Worm (Caenorhabditis elegans) whole organism, L4 larva: ENCODE data around the gene tdc-1.
A peak's percentile ranks its signal among the peaks of the same experiment; 100 is the strongest.

Source experiments
- D1046.2 ChIP-seq: fragments of 200-800 bp; sonication (Bioruptor generic); IDR thresholded peaks from 2 replicates; pipeline ENCODE4 v1.3.6; 2022; ENCODE audit warnings: missing genetic modification characterization, missing compliant biosample characterization
- F10B5.3 ChIP-seq: sonication (generic microtip); optimal IDR thresholded peaks from 2 replicates; lab custom pipeline; 2016; ENCODE audit warnings: mild to moderate bottlenecking, missing genetic modification characterization, missing compliant biosample characterization
- F37D6.2 ChIP-seq: sonication (generic microtip); optimal IDR thresholded peaks from 2 replicates; lab custom pipeline; 2016; ENCODE audit warnings: mild to moderate bottlenecking, missing genetic modification characterization, missing compliant biosample characterization
- R02D3.7 ChIP-seq: fragments of 150-350 bp; sonication (generic microtip); optimal IDR thresholded peaks from 3 replicates; lab custom pipeline; 2014; ENCODE audit warnings: missing biosample characterization, missing genetic modification characterization
- T20F7.1 ChIP-seq: fragments of 200-800 bp; sonication (Bioruptor generic); optimal IDR thresholded peaks from 2 replicates; lab custom pipeline; 2018; ENCODE audit warnings: mild to moderate bottlenecking, missing genetic modification characterization, missing compliant biosample characterization
- Y5F2A.4 ChIP-seq: fragments of 200-800 bp; sonication (Bioruptor generic); optimal IDR thresholded peaks from 2 replicates; lab custom pipeline; 2018; ENCODE audit warnings: mild to moderate bottlenecking, missing genetic modification characterization, missing compliant biosample characterization
- ZK546.5 ChIP-seq, 2 experiments: sonication (generic microtip); optimal IDR thresholded peaks; 2 replicates each; lab custom pipeline; 2017; ENCODE audit warnings: missing biosample characterization in 2 of 2, missing genetic modification characterization in 2 of 2
- aha-1 ChIP-seq: fragments of 150-350 bp; peaks from one replicate; lab custom pipeline; 2014; ENCODE audit warnings: missing biosample characterization, missing genetic modification characterization
- aly-2 ChIP-seq: sonication (generic microtip); optimal IDR thresholded peaks from 2 replicates; lab custom pipeline; 2018; ENCODE audit warnings: missing biosample characterization, missing genetic modification characterization
- ama-1 ChIP-seq: fragments of 150-350 bp; optimal IDR thresholded peaks from 2 replicates; lab custom pipeline; 2014; ENCODE audit warnings: inconsistent platforms, mixed read lengths
- arid-1 ChIP-seq: fragments of 200-800 bp; sonication (Bioruptor generic); conservative IDR thresholded peaks from 2 replicates; pipeline ENCODE4 v1.3.6; 2022; ENCODE audit warnings: missing genetic modification reagents, missing genetic modification characterization, missing compliant biosample characterization
- attf-4 ChIP-seq: sonication (generic microtip); optimal IDR thresholded peaks from 3 replicates; lab custom pipeline; 2017; ENCODE audit warnings: missing biosample characterization, missing genetic modification characterization
- ceh-28 ChIP-seq: fragments of 150-350 bp; optimal IDR thresholded peaks from 2 replicates; lab custom pipeline; 2014; ENCODE audit warnings: missing biosample characterization, missing genetic modification reagents, missing genetic modification characterization
- ceh-44 ChIP-seq: fragments of 200-800 bp; sonication (Bioruptor generic); IDR thresholded peaks from 2 replicates; pipeline ENCODE4 v1.3.6; 2022; ENCODE audit warnings: missing genetic modification reagents, missing genetic modification characterization, missing compliant biosample characterization
- cey-2 ChIP-seq: sonication (generic microtip); optimal IDR thresholded peaks from 3 replicates; lab custom pipeline; 2017; ENCODE audit warnings: missing genetic modification characterization, mild to moderate bottlenecking, missing compliant biosample characterization, antibody characterized with exemption, borderline replicate concordance; ENCODE audit not compliant: insufficient read depth
- daf-16 ChIP-seq, 3 experiments: sonication (generic microtip); optimal IDR thresholded peaks; 2 replicates each; lab custom pipeline; 2016 to 2017; ENCODE audit warnings: missing genetic modification characterization in 3 of 3, missing genetic modification reagents in 3 of 3, mild to moderate bottlenecking in 2 of 3, missing compliant biosample characterization in 2 of 3, missing biosample characterization in 1 of 3, moderate library complexity in 1 of 3
- dmd-6 ChIP-seq: fragments of 200-800 bp; sonication (Bioruptor generic); IDR thresholded peaks from 2 replicates; pipeline ENCODE4 v1.3.6; 2022; ENCODE audit warnings: missing genetic modification reagents, missing genetic modification characterization, missing compliant biosample characterization
- duxl-1 ChIP-seq: sonication (generic microtip); optimal IDR thresholded peaks from 2 replicates; lab custom pipeline; 2016; ENCODE audit warnings: mild to moderate bottlenecking, missing genetic modification characterization, moderate library complexity, missing compliant biosample characterization; ENCODE audit not compliant: poor library complexity
- dve-1 ChIP-seq: sonication (generic microtip); optimal IDR thresholded peaks from 2 replicates; lab custom pipeline; 2017; ENCODE audit warnings: antibody characterized with exemption, mild to moderate bottlenecking, missing genetic modification characterization, missing compliant biosample characterization; ENCODE audit not compliant: insufficient read depth
- egl-27 ChIP-seq: sonication (generic microtip); optimal IDR thresholded peaks from 3 replicates; lab custom pipeline; 2017; ENCODE audit warnings: missing biosample characterization, missing genetic modification reagents, missing genetic modification characterization
- hlh-11 ChIP-seq: fragments of 200-800 bp; sonication (Bioruptor generic); optimal IDR thresholded peaks from 2 replicates; lab custom pipeline; 2018; ENCODE audit warnings: mild to moderate bottlenecking, missing genetic modification characterization, missing compliant biosample characterization
- jun-1 ChIP-seq: fragments of 150-350 bp; optimal IDR thresholded peaks from 2 replicates; lab custom pipeline; 2014; ENCODE audit warnings: missing biosample characterization, missing genetic modification reagents, missing genetic modification characterization
- lin-29 ChIP-seq: fragments of 200-800 bp; sonication (Bioruptor generic); IDR thresholded peaks from 2 replicates; pipeline ENCODE4 v1.3.6; 2022; ENCODE audit warnings: missing genetic modification reagents, missing genetic modification characterization, missing compliant biosample characterization
- lin-39 ChIP-seq: fragments of 150-350 bp; optimal IDR thresholded peaks from 2 replicates; lab custom pipeline; 2014; ENCODE audit warnings: missing biosample characterization, missing genetic modification reagents, missing genetic modification characterization
- madf-9 ChIP-seq: fragments of 200-800 bp; sonication (Bioruptor generic); conservative IDR thresholded peaks from 2 replicates; pipeline ENCODE4 v1.3.6; 2022; ENCODE audit warnings: missing genetic modification reagents, missing genetic modification characterization, missing compliant biosample characterization
- mep-1 ChIP-seq: fragments of 150-350 bp; sonication (generic microtip); optimal IDR thresholded peaks from 3 replicates; lab custom pipeline; 2014; ENCODE audit warnings: missing biosample characterization, missing genetic modification characterization
- mes-2 ChIP-seq: sonication (generic microtip); optimal IDR thresholded peaks from 2 replicates; lab custom pipeline; 2016; ENCODE audit warnings: missing genotype, mild to moderate bottlenecking, missing genetic modification characterization, missing compliant biosample characterization; ENCODE audit not compliant: poor library complexity, severe bottlenecking
- mxl-3 ChIP-seq: fragments of 200-800 bp; sonication (Bioruptor generic); optimal IDR thresholded peaks from 2 replicates; lab custom pipeline; 2018; ENCODE audit warnings: mild to moderate bottlenecking, missing genetic modification characterization, missing compliant biosample characterization
- nhr-102 ChIP-seq: sonication (generic microtip); optimal IDR thresholded peaks from 2 replicates; lab custom pipeline; 2016; ENCODE audit warnings: mild to moderate bottlenecking, missing genetic modification characterization, moderate library complexity, missing compliant biosample characterization
- nhr-11 ChIP-seq: fragments of 150-350 bp; optimal IDR thresholded peaks from 2 replicates; lab custom pipeline; 2014; ENCODE audit warnings: missing biosample characterization, missing genetic modification characterization
- nhr-25 ChIP-seq: sonication (generic microtip); optimal IDR thresholded peaks from 2 replicates; lab custom pipeline; 2017; ENCODE audit warnings: missing genetic modification characterization, mild to moderate bottlenecking, missing compliant biosample characterization, antibody characterized with exemption, moderate library complexity, borderline replicate concordance; ENCODE audit not compliant: insufficient read depth
- nhr-28 ChIP-seq: fragments of 150-350 bp; optimal IDR thresholded peaks from 2 replicates; lab custom pipeline; 2014; ENCODE audit warnings: missing biosample characterization, missing genetic modification characterization
- nhr-48 ChIP-seq: sonication (generic microtip); optimal IDR thresholded peaks from 2 replicates; lab custom pipeline; 2016; ENCODE audit warnings: mild to moderate bottlenecking, missing genetic modification characterization, missing compliant biosample characterization
- nhr-6 ChIP-seq: fragments of 150-350 bp; optimal IDR thresholded peaks from 2 replicates; lab custom pipeline; 2014; ENCODE audit warnings: missing biosample characterization, missing genetic modification characterization
- php-3 ChIP-seq: fragments of 200-800 bp; sonication (Bioruptor generic); IDR thresholded peaks from 2 replicates; pipeline ENCODE4 v1.3.6; 2022; ENCODE audit warnings: missing genetic modification reagents, missing genetic modification characterization, missing compliant biosample characterization
- pqm-1 ChIP-seq: sonication (generic microtip); optimal IDR thresholded peaks from 2 replicates; lab custom pipeline; 2017; ENCODE audit warnings: missing biosample characterization, missing genetic modification characterization
- saeg-2 ChIP-seq: fragments of 200-800 bp; sonication (Bioruptor generic); IDR thresholded peaks from 2 replicates; pipeline ENCODE4 v1.3.6; 2022; ENCODE audit warnings: missing genetic modification reagents, missing genetic modification characterization, missing compliant biosample characterization
- tra-1 ChIP-seq: fragments of 200-800 bp; sonication (Bioruptor generic); IDR thresholded peaks from 2 replicates; pipeline ENCODE4 v1.3.6; 2022; ENCODE audit warnings: missing genetic modification reagents, missing genetic modification characterization, missing compliant biosample characterization
- unc-62 ChIP-seq, 3 experiments: fragments of 150-350 bp in 1 of 3; sonication (generic microtip); optimal IDR thresholded peaks in 2 of 3; peaks in 1 of 3; 1 replicate in 1 of 3; 2 replicates in 2 of 3; lab custom pipeline; 2014 to 2017; ENCODE audit warnings: missing biosample characterization in 3 of 3, missing genetic modification characterization in 3 of 3, missing genetic modification reagents in 3 of 3, missing genotype in 1 of 3
- vab-7 ChIP-seq: fragments of 200-800 bp; sonication (Bioruptor generic); IDR thresholded peaks from 2 replicates; pipeline ENCODE4 v1.3.6; 2022; ENCODE audit warnings: missing genetic modification reagents, missing genetic modification characterization, missing compliant biosample characterization
- zag-1 ChIP-seq: fragments of 150-350 bp; optimal IDR thresholded peaks from 2 replicates; lab custom pipeline; 2014; ENCODE audit warnings: missing biosample characterization, missing genetic modification characterization
- zfp-2 ChIP-seq: sonication (generic microtip); optimal IDR thresholded peaks from 2 replicates; lab custom pipeline; 2016; ENCODE audit warnings: mild to moderate bottlenecking, missing genetic modification characterization, missing compliant biosample characterization

Gene tdc-1

ce11 chrII:8230976-8231375, 39.4 kb upstream of the tdc-1 start, which contains the start of gene M110.9:
M110.9 (plus strand) TSS chrII:8231276.
- no peak for TF ChIP-seq madf-9 (GFP tag; lab: Robert Waterston, UW)
- TF ChIP-seq attf-4 (tag; lab: Kevin White, UChicago), result no peak
- no peak for TF ChIP-seq nhr-102 (tag; lab: Kevin White, UChicago)
- no peak for TF ChIP-seq php-3 (GFP tag; lab: Robert Waterston, UW)
- TF ChIP-seq nhr-48, result no peak
- no peak for TF ChIP-seq duxl-1 (tag; lab: Kevin White, UChicago)
- TF ChIP-seq pqm-1 (tag; lab: Kevin White, UChicago), result no peak
- no peak for TF ChIP-seq F37D6.2 (tag; lab: Kevin White, UChicago)
- TF ChIP-seq arid-1, result no peak
- TF ChIP-seq nhr-28 (tag; lab: Kevin White, UChicago), result no peak
- TF ChIP-seq lin-39 (tag; lab: Kevin White, UChicago), result no peak
- TF ChIP-seq saeg-2 (GFP tag; lab: Robert Waterston, UW), result no peak
- TF ChIP-seq Y5F2A.4 (GFP tag; lab: Kevin White, UChicago), result no peak
- no peak for TF ChIP-seq dve-1 (tag; lab: Kevin White, UChicago)

ce11 chrII:8232489-8232888, 37.9 kb upstream of the tdc-1 start, which contains the start of gene M110.7:
M110.7 (plus strand) TSS chrII:8232789.
- TF ChIP-seq ama-1 (lab: Kevin White, UChicago), result no peak
- TF ChIP-seq mes-2, result no peak
- TF ChIP-seq arid-1, result no peak
- no peak for TF ChIP-seq aly-2
- TF ChIP-seq ceh-28 (tag; lab: Kevin White, UChicago), result no peak
- no peak for TF ChIP-seq mep-1

DNA sequence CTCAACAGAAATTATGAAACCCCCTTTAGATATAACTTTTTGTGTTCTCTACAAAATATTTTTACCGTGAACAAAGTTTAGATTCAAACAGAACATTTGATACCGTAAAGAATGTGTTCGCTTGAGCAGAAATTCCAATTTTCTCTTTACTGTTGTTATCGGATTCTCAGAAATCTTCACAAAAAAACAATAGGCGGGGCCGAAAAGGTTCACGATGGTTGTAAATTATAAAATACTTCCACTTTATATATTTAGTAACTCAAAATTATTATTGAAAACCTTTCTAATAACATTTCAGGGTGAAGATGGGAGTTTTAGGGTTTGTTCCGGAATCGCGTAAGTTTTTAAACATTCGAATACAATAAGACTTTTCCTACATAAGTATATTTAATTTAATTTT, 32.2 kb upstream of the tdc-1 start, which contains the start of gene nlp-5:
Gene nlp-5, plus strand, starts transcription at position 301 of the 400 bp plus-strand sequence.
- TF ChIP-seq unc-62 (GFP tag; optimal IDR thresholded peaks at IDR 0.05 in 1 of 2; lab: Kevin White, UChicago) (peak in 1 of 2 experiments; percentile 61), unc-62 (tag; optimal IDR thresholded peaks at IDR 0.05; lab: Kevin White, UChicago) (no peak), nhr-25 (no peak)

DNA sequence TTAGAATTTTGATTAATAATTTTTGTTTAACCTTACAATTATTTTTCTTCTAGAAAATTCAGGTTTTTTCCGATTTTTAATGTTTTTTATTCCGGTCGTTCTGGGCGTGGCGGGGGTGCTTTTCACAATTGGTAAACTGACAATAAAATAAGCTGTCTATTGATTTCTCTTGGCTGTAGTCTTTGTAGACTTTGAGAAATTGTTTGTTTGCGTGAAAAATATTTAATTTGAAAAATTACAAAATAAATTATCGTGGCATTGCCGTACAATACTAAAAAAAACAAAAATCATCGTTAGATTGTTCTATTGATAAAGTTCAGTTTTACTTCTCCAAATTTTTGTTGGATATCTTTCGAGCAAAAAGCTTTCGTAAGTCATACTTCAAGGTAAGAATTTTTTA, 23.9 kb upstream of the tdc-1 start, which contains the start of gene F35C11.3:
Gene F35C11.3, plus strand, starts transcription at position 301 of the 400 bp plus-strand sequence.
- TF ChIP-seq lin-29 (GFP tag; lab: Robert Waterston, UW) (no peak), aha-1 (tag; lab: Kevin White, UChicago) (no peak), madf-9 (GFP tag; lab: Robert Waterston, UW) (no peak), nhr-6 (tag; lab: Kevin White, UChicago) (no peak), ceh-44 (GFP tag; lab: Robert Waterston, UW) (no peak)
- TF ChIP-seq, all 104 proteins: peak for 0

- TF ChIP-seq ZK546.5 (tag; optimal IDR thresholded peaks at IDR 0.05; lab: Kevin White, UChicago), result no peak
- no peak for TF ChIP-seq unc-62 (GFP tag; optimal IDR thresholded peaks at IDR 0.05 in 1 of 2; lab: Kevin White, UChicago)
- TF ChIP-seq unc-62 (tag; optimal IDR thresholded peaks at IDR 0.05; lab: Kevin White, UChicago), result no peak
- TF ChIP-seq dmd-6, result peak; percentile 89
- TF ChIP-seq pqm-1 (tag; lab: Kevin White, UChicago), result peak; percentile 64
- TF ChIP-seq aly-2, result no peak
- no peak for TF ChIP-seq D1046.2 (GFP tag; lab: Robert Waterston, UW)
- peak; percentile 16 for TF ChIP-seq T20F7.1 (GFP tag; lab: Kevin White, UChicago)
- TF ChIP-seq madf-9 (GFP tag; lab: Robert Waterston, UW), result no peak
- no peak for TF ChIP-seq zag-1 (tag; lab: Kevin White, UChicago)
- no peak for TF ChIP-seq F10B5.3 (tag; lab: Kevin White, UChicago)
- TF ChIP-seq nhr-48, result peak; percentile 31
- no peak for TF ChIP-seq jun-1 (tag; lab: Kevin White, UChicago)
- 0 out of 2 replicates have a peak, but pooled peaks have one; percentile 38 for TF ChIP-seq tra-1
- TF ChIP-seq hlh-11 (tag; lab: Kevin White, UChicago), result peak; percentile 80
- TF ChIP-seq daf-16 (GFP tag; optimal IDR thresholded peaks at IDR 0.05; lab: Kevin White, UChicago), result peak in 1 of 2 experiments; percentile 63
- peak; percentile 85 for TF ChIP-seq daf-16 (tag; optimal IDR thresholded peaks at IDR 0.05; lab: Kevin White, UChicago)
- TF ChIP-seq vab-7, result no peak
- no peak for TF ChIP-seq egl-27
- TF ChIP-seq R02D3.7 (tag; lab: Kevin White, UChicago), result no peak
- no peak for TF ChIP-seq cey-2 (tag; lab: Kevin White, UChicago)
- TF ChIP-seq zfp-2 (tag; lab: Kevin White, UChicago), result no peak
- peak; percentile 70 for TF ChIP-seq nhr-28 (tag; lab: Kevin White, UChicago)
- no peak for TF ChIP-seq nhr-11 (tag; lab: Kevin White, UChicago)
- TF ChIP-seq mxl-3 (GFP tag; lab: Kevin White, UChicago), result no peak
Measured at ce11 chrII:8248745-8249144, 21.7 kb upstream of the tdc-1 start, which contains the start of the genes F35C11.2 and F35C11.4. F35C11.2 (minus strand) TSS chrII:8248834. F35C11.4 (plus strand) TSS chrII:8249004.
